Worm (Caenorhabditis elegans): Measurements from ENCODE around the gene Y102A11A.5.
"Not testable (repeated sequence)": the region's sequence is repeated elsewhere in the genome, so short reads cannot be mapped to it uniquely, and the experiment has no call there.

The Y102A11A.5 gene

ce11 chrX:2041448-2042138, 10.2 kb upstream of the Y102A11A.5 start:
- TF ChIP-seq hmg-4 (GFP tag; optimal IDR thresholded peaks at IDR 0.05) (peak; percentile 24), pes-1 (GFP tag; IDR thresholded peaks at IDR 0.05) (0 out of 2 replicates have a peak, but pooled peaks have one; percentile 9), hnd-1 (tag; optimal IDR thresholded peaks at IDR 0.05) (no peak)

ce11 chrX:2040877-2041276, 9.5 kb upstream of the Y102A11A.5 start:
- no peak for TF ChIP-seq tra-4 (tag; optimal IDR thresholded peaks at IDR 0.05)
- peak; percentile 32; the same call in 1 of the 2 replicates for TF ChIP-seq pes-1 (GFP tag; IDR thresholded peaks at IDR 0.05)

ce11 chrX:2039358-2039757, 8.0 kb upstream of the Y102A11A.5 start, which contains the start of gene smex-2:
Gene smex-2, minus strand, starts transcription at chrX:2039458.
- no peak for TF ChIP-seq tbx-37 (GFP tag; conservative IDR thresholded peaks at IDR 0.05)
- TF ChIP-seq B0310.2 (tag; optimal IDR thresholded peaks at IDR 0.05): no peak
- TF ChIP-seq ets-7 (tag; optimal IDR thresholded peaks at IDR 0.05): no peak
- TF ChIP-seq flt-1 (GFP tag; IDR thresholded peaks at IDR 0.05): no peak
- TF ChIP-seq hnd-1 (tag; optimal IDR thresholded peaks at IDR 0.05): no peak
- TF ChIP-seq hmbx-1 (tag; optimal IDR thresholded peaks at IDR 0.05): no peak
- no peak for TF ChIP-seq scrt-1 (GFP tag; IDR thresholded peaks at IDR 0.05)
- no peak for TF ChIP-seq pes-1 (GFP tag; IDR thresholded peaks at IDR 0.05)
- no peak for TF ChIP-seq hmg-4 (GFP tag; optimal IDR thresholded peaks at IDR 0.05)
- no peak for TF ChIP-seq ceh-36 (tag; optimal IDR thresholded peaks at IDR 0.05)
- TF ChIP-seq F13C5.2 (tag; optimal IDR thresholded peaks at IDR 0.05): no peak

- TF ChIP-seq hnd-1 (tag; optimal IDR thresholded peaks at IDR 0.05): no peak
- no peak for TF ChIP-seq sea-1 (GFP tag; conservative IDR thresholded peaks at IDR 0.05)
- no peak for TF ChIP-seq tbx-37 (GFP tag; conservative IDR thresholded peaks at IDR 0.05)
- TF ChIP-seq hmbx-1 (tag; optimal IDR thresholded peaks at IDR 0.05): no peak
- TF ChIP-seq ceh-13 (GFP tag; optimal IDR thresholded peaks at IDR 0.05): no peak
- TF ChIP-seq scrt-1 (GFP tag; IDR thresholded peaks at IDR 0.05): no peak
- no peak for TF ChIP-seq hmg-4 (GFP tag; optimal IDR thresholded peaks at IDR 0.05)
- TF ChIP-seq B0310.2 (tag; optimal IDR thresholded peaks at IDR 0.05): no peak
Measured at ce11 chrX:2035172-2035571, 3.8 kb upstream of the Y102A11A.5 start, which contains the start of gene ergi-1. Gene ergi-1, minus strand, starts transcription at chrX:2035272.

ce11 chrX:2030871-2031270, 517 bp downstream of the Y102A11A.5 start:
- TF ChIP-seq scrt-1 (GFP tag; IDR thresholded peaks at IDR 0.05) (no peak), flt-1 (GFP tag; IDR thresholded peaks at IDR 0.05) (no peak), tra-4 (tag; optimal IDR thresholded peaks at IDR 0.05) (no peak), hmbx-1 (tag; optimal IDR thresholded peaks at IDR 0.05) (no peak), ceh-13 (GFP tag; optimal IDR thresholded peaks at IDR 0.05) (no peak), pes-1 (GFP tag; IDR thresholded peaks at IDR 0.05) (no peak), ets-7 (tag; optimal IDR thresholded peaks at IDR 0.05) (no peak), tbx-11 (GFP tag; IDR thresholded peaks at IDR 0.05) (no peak), hmg-4 (GFP tag; optimal IDR thresholded peaks at IDR 0.05) (no peak), B0310.2 (tag; optimal IDR thresholded peaks at IDR 0.05) (no peak), ama-1 (optimal IDR thresholded peaks at IDR 0.05) (no peak), sea-1 (GFP tag; conservative IDR thresholded peaks at IDR 0.05) (no peak), hnd-1 (tag; optimal IDR thresholded peaks at IDR 0.05) (no peak), F13C5.2 (tag; optimal IDR thresholded peaks at IDR 0.05) (no peak), aly-1 (tag; optimal IDR thresholded peaks at IDR 0.05) (no peak)

- not testable (repeated sequence) for TF ChIP-seq B0310.2 (tag; optimal IDR thresholded peaks at IDR 0.05); flt-1 (GFP tag; IDR thresholded peaks at IDR 0.05); hnd-1 (tag; optimal IDR thresholded peaks at IDR 0.05)
Measured at ce11 chrX:2026342-2026741, 5.0 kb downstream of the Y102A11A.5 start, which contains the start of gene Y102A11A.2. Gene Y102A11A.2, plus strand, starts transcription at chrX:2026642.

ce11 chrX:2021558-2021957, 9.8 kb downstream of the Y102A11A.5 start:
- no peak for TF ChIP-seq tbx-11 (GFP tag; IDR thresholded peaks at IDR 0.05)
- no peak for TF ChIP-seq B0310.2 (tag; optimal IDR thresholded peaks at IDR 0.05)
- no peak for TF ChIP-seq scrt-1 (GFP tag; IDR thresholded peaks at IDR 0.05)

ce11 chrX:2018848-2019247, 12.5 kb downstream of the Y102A11A.5 start, which contains the start of gene Y102A11A.3:
Gene Y102A11A.3, plus strand, starts transcription at chrX:2019148.
- TF ChIP-seq flt-1 (GFP tag; IDR thresholded peaks at IDR 0.05): no peak
- TF ChIP-seq tbx-37 (GFP tag; conservative IDR thresholded peaks at IDR 0.05): no peak
- TF ChIP-seq hmg-4 (GFP tag; optimal IDR thresholded peaks at IDR 0.05): no peak
- TF ChIP-seq scrt-1 (GFP tag; IDR thresholded peaks at IDR 0.05): no peak
- no peak for TF ChIP-seq hmbx-1 (tag; optimal IDR thresholded peaks at IDR 0.05)

- no peak for TF ChIP-seq F13C5.2 (tag; optimal IDR thresholded peaks at IDR 0.05)
- no peak for TF ChIP-seq ets-7 (tag; optimal IDR thresholded peaks at IDR 0.05)
- TF ChIP-seq hnd-1 (tag; optimal IDR thresholded peaks at IDR 0.05): no peak
- no peak for TF ChIP-seq scrt-1 (GFP tag; IDR thresholded peaks at IDR 0.05)
- TF ChIP-seq hmbx-1 (tag; optimal IDR thresholded peaks at IDR 0.05): no peak
- TF ChIP-seq flt-1 (GFP tag; IDR thresholded peaks at IDR 0.05): no peak
- no peak for TF ChIP-seq ceh-13 (GFP tag; optimal IDR thresholded peaks at IDR 0.05)
- no peak for TF ChIP-seq B0310.2 (tag; optimal IDR thresholded peaks at IDR 0.05)
- no peak for TF ChIP-seq hmg-4 (GFP tag; optimal IDR thresholded peaks at IDR 0.05)
- TF ChIP-seq pes-1 (GFP tag; IDR thresholded peaks at IDR 0.05): no peak
- TF ChIP-seq tbx-11 (GFP tag; IDR thresholded peaks at IDR 0.05): no peak
- TF ChIP-seq tra-4 (tag; optimal IDR thresholded peaks at IDR 0.05): no peak
- TF ChIP-seq aly-1 (tag; optimal IDR thresholded peaks at IDR 0.05): no peak
- no peak for TF ChIP-seq ceh-36 (tag; optimal IDR thresholded peaks at IDR 0.05)
- no peak for TF ChIP-seq sea-1 (GFP tag; conservative IDR thresholded peaks at IDR 0.05)
Measured at ce11 chrX:2018211-2018610, 13.2 kb downstream of the Y102A11A.5 start.

All from whole organism, early embryonic.